Worm (Caenorhabditis elegans): ENCODE measurements around the gene pqn-57.

DNA sequence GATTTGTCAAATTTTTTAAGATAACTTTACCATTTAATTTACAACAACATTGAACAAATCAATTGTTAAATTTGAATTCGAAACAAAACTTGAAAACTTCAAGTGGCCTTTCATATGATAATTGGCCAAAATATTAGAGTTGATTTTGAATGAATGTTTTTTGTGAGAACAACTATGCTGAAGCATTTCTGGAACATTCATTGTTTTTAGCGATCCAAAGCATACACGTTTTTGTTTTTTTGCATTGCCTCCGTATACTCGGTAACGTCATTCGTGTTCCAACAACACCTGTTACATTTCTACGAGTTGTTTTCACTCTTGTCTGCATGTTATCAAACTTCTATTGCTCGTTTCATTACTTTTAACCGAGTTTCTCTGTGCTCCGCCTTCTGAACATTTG is 43.8 kb downstream of the pqn-57 start:
- TF ChIP-seq ztf-28 (GFP tag; IDR thresholded peaks at IDR 0.05), result no peak
- TF ChIP-seq unc-130 (GFP tag; optimal IDR thresholded peaks at IDR 0.05), result no peak
